Fruit fly (Drosophila melanogaster) whole organism, embryonic: Measurements from ENCODE around the gene Grip84.
A peak's percentile ranks its signal among the peaks of the same experiment; 100 is the strongest.

Experiments
- B-H2 ChIP-seq: fragments of 200-800 bp; sonication (Bioruptor generic); optimal IDR thresholded peaks from 2 replicates; lab custom pipeline; 2018; ENCODE audit warnings: missing biosample characterization, mild to moderate bottlenecking, missing genetic modification characterization
- BtbVII ChIP-seq: fragments of 200-800 bp; sonication (Bioruptor generic); optimal IDR thresholded peaks from 3 replicates; lab custom pipeline; 2017; ENCODE audit warnings: missing biosample characterization, mild to moderate bottlenecking, missing genetic modification characterization
- C15 ChIP-seq: fragments of 200-800 bp; sonication (Bioruptor generic); IDR thresholded peaks from 3 replicates; pipeline ENCODE4 v1.3.6; 2022; ENCODE audit warnings: missing biosample characterization, missing genetic modification characterization
- CG10147 ChIP-seq: fragments of 200-800 bp; sonication (Bioruptor generic); optimal IDR thresholded peaks from 2 replicates; lab custom pipeline; 2019; ENCODE audit warnings: missing biosample characterization, mild to moderate bottlenecking, missing genetic modification characterization, moderate library complexity
- CG1024 ChIP-seq: fragments of 200-800 bp; sonication (Bioruptor generic); IDR thresholded peaks from 2 replicates; pipeline ENCODE4 v1.3.6; 2022; ENCODE audit warnings: missing biosample characterization, missing genetic modification characterization
- CG10267 ChIP-seq: fragments of 200-800 bp; sonication (Bioruptor generic); optimal IDR thresholded peaks from 2 replicates; lab custom pipeline; 2018; ENCODE audit warnings: missing biosample characterization, mild to moderate bottlenecking, missing genetic modification characterization, moderate library complexity
- CG11093 ChIP-seq: fragments of 200-800 bp; sonication (Bioruptor generic); IDR thresholded peaks from 3 replicates; pipeline ENCODE4 v1.3.6; 2022; ENCODE audit warnings: missing biosample characterization, missing genetic modification characterization
- CG11723 ChIP-seq: fragments of 200-800 bp; sonication (Bioruptor generic); optimal IDR thresholded peaks from 2 replicates; lab custom pipeline; 2017; ENCODE audit warnings: missing biosample characterization, mild to moderate bottlenecking, missing genetic modification characterization
- CG12104 ChIP-seq: fragments of 200-800 bp; sonication (Bioruptor generic); optimal IDR thresholded peaks from 3 replicates; lab custom pipeline; 2016; ENCODE audit warnings: missing biosample characterization, missing genetic modification characterization
- CG1529 ChIP-seq: fragments of 200-800 bp; sonication (Bioruptor generic); optimal IDR thresholded peaks from 3 replicates; lab custom pipeline; 2018; ENCODE audit warnings: missing biosample characterization, missing genetic modification characterization
- CG16813 ChIP-seq: fragments of 200-800 bp; sonication (Bioruptor generic); IDR thresholded peaks from 3 replicates; pipeline ENCODE4 v1.3.6; 2022; ENCODE audit warnings: missing biosample characterization, missing genetic modification characterization; ENCODE audit not compliant: partially characterized antibody
- CG16815 ChIP-seq: fragments of 200-800 bp; sonication (Bioruptor generic); optimal IDR thresholded peaks from 3 replicates; lab custom pipeline; 2017; ENCODE audit warnings: missing biosample characterization, mild to moderate bottlenecking, missing genetic modification characterization
- CG17359 ChIP-seq: fragments of 200-800 bp; sonication (Bioruptor generic); optimal IDR thresholded peaks from 3 replicates; lab custom pipeline; 2018; ENCODE audit warnings: missing biosample characterization, mild to moderate bottlenecking, missing genetic modification characterization, moderate library complexity
- CG2678 ChIP-seq: fragments of 200-800 bp; sonication (Bioruptor generic); optimal IDR thresholded peaks from 3 replicates; lab custom pipeline; 2019; ENCODE audit warnings: missing biosample characterization, mild to moderate bottlenecking, missing genetic modification characterization, moderate library complexity
- CG31388 ChIP-seq: fragments of 200-800 bp; sonication (Bioruptor generic); optimal IDR thresholded peaks from 2 replicates; lab custom pipeline; 2016; ENCODE audit warnings: missing biosample characterization, missing genetic modification characterization
- CG33213 ChIP-seq: fragments of 200-800 bp; sonication (Bioruptor generic); optimal IDR thresholded peaks from 3 replicates; lab custom pipeline; 2016; ENCODE audit warnings: missing biosample characterization, missing genetic modification characterization
- CG34224 ChIP-seq: fragments of 200-800 bp; sonication (Bioruptor generic); IDR thresholded peaks from 3 replicates; pipeline ENCODE4 v1.3.6; 2022; ENCODE audit warnings: missing biosample characterization, missing genetic modification characterization; ENCODE audit not compliant: partially characterized antibody
- CG6813 ChIP-seq: fragments of 200-800 bp; sonication (Bioruptor generic); optimal IDR thresholded peaks from 2 replicates; lab custom pipeline; 2017; ENCODE audit warnings: missing biosample characterization, missing genetic modification characterization, mild to moderate bottlenecking, moderate library complexity, missing genetic modification reagents
- CG7786 ChIP-seq: fragments of 200-800 bp; sonication (Bioruptor generic); optimal IDR thresholded peaks from 2 replicates; lab custom pipeline; 2016; ENCODE audit warnings: missing biosample characterization, missing genetic modification characterization
- CG8290 ChIP-seq, 3 experiments: fragments of 200-800 bp; sonication (Bioruptor generic); optimal IDR thresholded peaks; 2 replicates each; lab custom pipeline; 2016 to 2019; ENCODE audit warnings: missing biosample characterization in 3 of 3, missing genetic modification characterization in 3 of 3, mild to moderate bottlenecking in 2 of 3, moderate library complexity in 1 of 3
- CG9215 ChIP-seq: fragments of 200-800 bp; sonication (Bioruptor generic); IDR thresholded peaks from 2 replicates; pipeline ENCODE4 v1.3.6; 2022; ENCODE audit warnings: missing biosample characterization, missing genetic modification characterization
- CG9876 ChIP-seq: fragments of 200-800 bp; sonication (Bioruptor generic); optimal IDR thresholded peaks from 2 replicates; lab custom pipeline; 2016; ENCODE audit warnings: missing biosample characterization, missing genetic modification characterization
- CHES-1-like ChIP-seq: fragments of 200-800 bp; sonication (Bioruptor generic); optimal IDR thresholded peaks from 2 replicates; lab custom pipeline; 2016; ENCODE audit warnings: missing biosample characterization, missing genetic modification characterization
- Camta ChIP-seq: fragments of 200-800 bp; sonication (Bioruptor generic); optimal IDR thresholded peaks from 2 replicates; lab custom pipeline; 2016; ENCODE audit warnings: missing biosample characterization, missing genetic modification characterization
- Doc3 ChIP-seq: fragments of 200-800 bp; sonication (Bioruptor generic); IDR thresholded peaks from 3 replicates; pipeline ENCODE4 v1.3.6; 2022; ENCODE audit warnings: missing biosample characterization, missing genetic modification characterization; ENCODE audit not compliant: partially characterized antibody
- H15 ChIP-seq: fragments of 200-800 bp; sonication (Bioruptor generic); IDR thresholded peaks from 3 replicates; pipeline ENCODE4 v1.3.6; 2022; ENCODE audit warnings: missing biosample characterization, missing genetic modification characterization
- Lhr ChIP-seq: fragments of 200-800 bp; sonication (Bioruptor generic); optimal IDR thresholded peaks from 3 replicates; lab custom pipeline; 2017; ENCODE audit warnings: mild to moderate bottlenecking, missing biosample characterization, missing genetic modification reagents, missing genetic modification characterization
- Lpt ChIP-seq: fragments of >200 bp; optimal IDR thresholded peaks from 2 replicates; lab custom pipeline; 2018; ENCODE audit warnings: missing biosample characterization, missing genetic modification characterization
- MBD-R2 ChIP-seq: fragments of 200-800 bp; sonication (Bioruptor generic); IDR thresholded peaks from 2 replicates; pipeline ENCODE4 v1.3.6; 2022; ENCODE audit warnings: missing biosample characterization, missing genetic modification characterization
- Mrtf ChIP-seq: fragments of 200-800 bp; sonication (Bioruptor generic); IDR thresholded peaks from 3 replicates; pipeline ENCODE4 v1.3.6; 2022; ENCODE audit warnings: missing biosample characterization, missing genetic modification characterization
- Myb ChIP-seq: fragments of 200-800 bp; sonication (Bioruptor generic); optimal IDR thresholded peaks from 2 replicates; lab custom pipeline; 2016; ENCODE audit warnings: missing biosample characterization, missing genetic modification characterization
- Optix ChIP-seq: fragments of 200-800 bp; sonication (Bioruptor generic); IDR thresholded peaks from 3 replicates; pipeline ENCODE4 v1.3.6; 2022; ENCODE audit warnings: missing biosample characterization, missing genetic modification characterization
- PHDP ChIP-seq: fragments of 200-800 bp; sonication (Bioruptor generic); optimal IDR thresholded peaks from 3 replicates; lab custom pipeline; 2018; ENCODE audit warnings: missing biosample characterization, mild to moderate bottlenecking, missing genetic modification characterization, moderate library complexity
- Poxn ChIP-seq: fragments of 200-800 bp; sonication (Bioruptor generic); IDR thresholded peaks from 2 replicates; pipeline ENCODE4 v1.3.6; 2022; ENCODE audit warnings: missing biosample characterization, missing genetic modification characterization
- Ravus ChIP-seq: fragments of 200-800 bp; sonication (Bioruptor generic); IDR thresholded peaks from 2 replicates; pipeline ENCODE4 v1.3.6; 2022; ENCODE audit warnings: missing biosample characterization, missing genetic modification characterization
- fd102C ChIP-seq: fragments of 200-800 bp; sonication (Bioruptor generic); optimal IDR thresholded peaks from 2 replicates; lab custom pipeline; 2018; ENCODE audit warnings: missing biosample characterization, mild to moderate bottlenecking, missing genetic modification characterization, moderate library complexity
- ham ChIP-seq: fragments of 200-800 bp; sonication (Bioruptor generic); IDR thresholded peaks from 2 replicates; pipeline ENCODE4 v1.3.6; 2022; ENCODE audit warnings: missing biosample characterization, missing genetic modification characterization
- nmo ChIP-seq: fragments of 200-800 bp; sonication (Bioruptor generic); optimal IDR thresholded peaks from 2 replicates; lab custom pipeline; 2018; ENCODE audit warnings: missing biosample characterization, mild to moderate bottlenecking, missing genetic modification characterization, moderate library complexity
- repo ChIP-seq: fragments of 200-800 bp; sonication (Bioruptor generic); optimal IDR thresholded peaks from 2 replicates; lab custom pipeline; 2016; ENCODE audit warnings: missing biosample characterization, missing genetic modification characterization
- run ChIP-seq: fragments of 200-800 bp; sonication (Bioruptor generic); optimal IDR thresholded peaks from 3 replicates; lab custom pipeline; 2018; ENCODE audit warnings: missing biosample characterization, mild to moderate bottlenecking, missing genetic modification characterization
- sc ChIP-seq, 3 experiments: fragments of >200 bp in 2 of 3; fragments of 200-800 bp in 1 of 3; sonication (Bioruptor generic) in 1 of 3; optimal IDR thresholded peaks; 2 replicates in 2 of 3; 3 replicates in 1 of 3; lab custom pipeline; 2017; ENCODE audit warnings: mild to moderate bottlenecking in 1 of 3, missing biosample characterization in 1 of 3, missing genetic modification characterization in 1 of 3, missing genetic modification reagents in 1 of 3
- sna ChIP-seq: fragments of 200-800 bp; sonication (Bioruptor generic); IDR thresholded peaks from 2 replicates; pipeline ENCODE4 v1.3.6; 2022; ENCODE audit warnings: missing biosample characterization, missing genetic modification characterization; ENCODE audit not compliant: partially characterized antibody
- so ChIP-seq: fragments of 200-800 bp; sonication (Bioruptor generic); IDR thresholded peaks from 3 replicates; pipeline ENCODE4 v1.3.6; 2022; ENCODE audit warnings: missing biosample characterization, missing genetic modification characterization
- sr ChIP-seq: fragments of 200-800 bp; sonication (Bioruptor generic); IDR thresholded peaks from 3 replicates; pipeline ENCODE4 v1.3.6; 2022; ENCODE audit warnings: missing biosample characterization, missing genetic modification characterization
- tll ChIP-seq, 2 experiments: fragments of 200-800 bp in 1 of 2; fragments of >200 bp in 1 of 2; sonication (Bioruptor generic) in 1 of 2; optimal IDR thresholded peaks; 2 replicates each; lab custom pipeline; 2017 to 2019; ENCODE audit warnings: missing biosample characterization in 2 of 2, missing genetic modification characterization in 2 of 2, mild to moderate bottlenecking in 1 of 2, moderate library complexity in 1 of 2
- unpg ChIP-seq: fragments of 200-800 bp; sonication (Bioruptor generic); optimal IDR thresholded peaks from 3 replicates; lab custom pipeline; 2018; ENCODE audit warnings: missing biosample characterization, mild to moderate bottlenecking, missing genetic modification characterization, moderate library complexity
- wdn ChIP-seq: fragments of 200-800 bp; sonication (Bioruptor generic); IDR thresholded peaks from 2 replicates; pipeline ENCODE4 v1.3.6; 2022; ENCODE audit warnings: missing biosample characterization, missing genetic modification characterization
- zen ChIP-seq: fragments of 200-800 bp; sonication (Bioruptor generic); optimal IDR thresholded peaks from 3 replicates; lab custom pipeline; 2018; ENCODE audit warnings: missing biosample characterization, mild to moderate bottlenecking, missing genetic modification characterization, moderate library complexity

Gene Grip84

DNA sequence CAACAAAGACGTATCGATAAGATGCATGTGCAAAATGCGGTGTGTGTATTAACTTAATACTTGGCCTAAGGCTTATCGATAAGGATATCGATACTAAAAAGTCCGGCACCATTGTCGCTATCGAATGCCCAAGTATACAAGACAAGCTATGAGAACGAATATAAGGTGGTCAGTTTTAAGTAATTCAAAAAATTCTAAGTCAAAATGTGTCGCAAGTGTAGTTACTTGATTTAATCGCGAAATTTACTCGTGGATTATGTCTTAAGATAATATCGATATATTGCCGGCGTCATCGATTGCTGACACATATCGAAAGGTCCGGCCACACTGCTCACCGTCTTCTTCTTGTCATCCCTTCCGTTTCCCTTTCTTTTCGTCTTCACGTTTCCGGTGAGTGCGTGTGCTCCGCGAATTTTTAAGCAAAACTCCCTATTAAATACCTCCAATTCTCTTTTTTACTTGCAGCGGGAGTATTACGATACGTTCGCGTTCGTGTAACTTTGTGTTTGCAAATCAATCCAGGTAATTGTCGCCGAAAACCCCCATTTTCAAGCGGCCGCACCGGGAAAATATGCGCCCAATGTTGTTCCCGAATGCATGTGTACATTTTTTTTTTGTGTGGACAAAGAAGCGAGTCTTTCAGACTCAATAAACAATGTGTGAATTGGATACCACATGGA, 32.3 kb upstream of the Grip84 start, which contains the start of gene RpS10b (continued):
- TF ChIP-seq Mrtf (GFP tag; lab: Robert Waterston, UW) (peak; percentile 72; the same call in 2 of the 3 replicates), CG7786 (GFP tag; lab: Kevin White, UChicago) (peak; percentile 81), fd102C (GFP tag; lab: Kevin White, UChicago) (peak; percentile 79), sc (optimal IDR thresholded peaks at IDR 0.05; lab: Kevin White, UChicago) (no peak), sc (GFP tag; optimal IDR thresholded peaks at IDR 0.05; lab: Kevin White, UChicago) (peak; percentile 85), CG16815 (GFP tag; lab: Kevin White, UChicago) (peak; percentile 64), sna (GFP tag; lab: Robert Waterston, UW) (peak; percentile 90), CG10267 (tag; lab: Kevin White, UChicago) (peak; percentile 84), CG1024 (GFP tag; lab: Robert Waterston, UW) (peak; percentile 70), Lhr (peak; percentile 97), Camta (GFP tag; lab: Kevin White, UChicago) (peak; percentile 73), CG1529 (peak; percentile 84), Doc3 (GFP tag; lab: Robert Waterston, UW) (peak; percentile 89), Lpt (GFP tag; lab: Kevin White, UChicago) (no peak), repo (peak; percentile 92), CG9876 (GFP tag; lab: Kevin White, UChicago) (peak; percentile 89), CG6813 (GFP tag; lab: Kevin White, UChicago) (peak; percentile 96), CG33213 (GFP tag; lab: Kevin White, UChicago) (peak; percentile 87), wdn (GFP tag; lab: Robert Waterston, UW) (peak; percentile 72), run (tag; lab: Kevin White, UChicago) (peak; percentile 70), sr (GFP tag; lab: Robert Waterston, UW) (peak; percentile 88), so (peak; percentile 85), Myb (GFP tag; lab: Kevin White, UChicago) (peak; percentile 83), H15 (GFP tag; lab: Robert Waterston, UW) (peak; percentile 75), MBD-R2 (GFP tag; lab: Robert Waterston, UW) (peak; percentile 42; the same call in 1 of the 2 replicates), CG17359 (peak; percentile 81), nmo (GFP tag; lab: Kevin White, UChicago) (peak; percentile 89), CHES-1-like (GFP tag; lab: Kevin White, UChicago) (peak; percentile 94), Ravus (no peak), C15 (GFP tag; lab: Robert Waterston, UW) (peak; percentile 25; the same call in 1 of the 3 replicates), CG2678 (peak; percentile 80), Optix (GFP tag; lab: Robert Waterston, UW) (peak; percentile 78), CG34224 (GFP tag; lab: Robert Waterston, UW) (peak; percentile 88), PHDP (tag; lab: Kevin White, UChicago) (peak; percentile 86), zen (tag; lab: Kevin White, UChicago) (peak; percentile 68), CG10147 (GFP tag; lab: Kevin White, UChicago) (peak; percentile 88), CG8290 (GFP tag; optimal IDR thresholded peaks at IDR 0.05; lab: Kevin White, UChicago) (peak; percentile 75), CG8290 (tag; optimal IDR thresholded peaks at IDR 0.05; lab: Kevin White, UChicago) (peak; percentile 86 to 95), CG12104 (peak; percentile 94), CG11093 (GFP tag; lab: Robert Waterston, UW) (no peak), CG9215 (GFP tag; lab: Robert Waterston, UW) (peak; percentile 42), BtbVII (GFP tag; lab: Kevin White, UChicago) (peak; percentile 94), CG31388 (peak; percentile 29), B-H2 (GFP tag; lab: Kevin White, UChicago) (peak; percentile 88), tll (GFP tag; optimal IDR thresholded peaks at IDR 0.05; lab: Kevin White, UChicago) (peak; percentile 31 to 38), Poxn (no peak), CG11723 (GFP tag; lab: Kevin White, UChicago) (peak; percentile 93), CG16813 (GFP tag; lab: Robert Waterston, UW) (peak; percentile 98), unpg (GFP tag; lab: Kevin White, UChicago) (peak; percentile 82), ham (GFP tag; lab: Robert Waterston, UW) (peak; percentile 71; the same call in 1 of the 2 replicates)
